Worm (Caenorhabditis elegans) whole organism, L4 larva: ENCODE data around the gene dhc-3.
"Not testable (repeated sequence)": the region's sequence is repeated elsewhere in the genome, so short reads cannot be mapped to it uniquely, and the experiment has no call there.

ENCODE experiments used
- F49E8.2 ChIP-seq: sonication (generic microtip); optimal IDR thresholded peaks from 2 replicates; lab custom pipeline; 2016; ENCODE audit warnings: missing compliant biosample characterization, mild to moderate bottlenecking, missing genetic modification characterization, borderline replicate concordance
- T26A8.4 ChIP-seq: fragments of 200-800 bp; sonication (Bioruptor generic); IDR thresholded peaks from 2 replicates; pipeline ENCODE4 v1.3.6; 2022; ENCODE audit warnings: missing genetic modification characterization, missing compliant biosample characterization
- Y48G9A.11 ChIP-seq: fragments of 200-800 bp; sonication (Bioruptor generic); IDR thresholded peaks from 2 replicates; pipeline ENCODE4 v1.3.6; 2022; ENCODE audit warnings: missing genetic modification reagents, missing genetic modification characterization, missing compliant biosample characterization
- aha-1 ChIP-seq: fragments of 150-350 bp; peaks from one replicate; lab custom pipeline; 2014; ENCODE audit warnings: missing biosample characterization, missing genetic modification characterization
- ama-1 ChIP-seq: fragments of 150-350 bp; optimal IDR thresholded peaks from 2 replicates; lab custom pipeline; 2014; ENCODE audit warnings: inconsistent platforms, mixed read lengths
- attf-4 ChIP-seq: sonication (generic microtip); optimal IDR thresholded peaks from 3 replicates; lab custom pipeline; 2017; ENCODE audit warnings: missing biosample characterization, missing genetic modification characterization
- ceh-44 ChIP-seq: fragments of 200-800 bp; sonication (Bioruptor generic); IDR thresholded peaks from 2 replicates; pipeline ENCODE4 v1.3.6; 2022; ENCODE audit warnings: missing genetic modification reagents, missing genetic modification characterization, missing compliant biosample characterization
- ceh-62 ChIP-seq: sonication (generic microtip); optimal IDR thresholded peaks from 2 replicates; lab custom pipeline; 2017; ENCODE audit warnings: missing biosample characterization, missing genetic modification characterization
- daf-19 ChIP-seq: fragments of 200-800 bp; sonication (Bioruptor generic); conservative IDR thresholded peaks from 2 replicates; pipeline ENCODE4 v1.3.6; 2022; ENCODE audit warnings: missing genetic modification characterization, missing compliant biosample characterization
- dve-1 ChIP-seq: sonication (generic microtip); optimal IDR thresholded peaks from 2 replicates; lab custom pipeline; 2017; ENCODE audit warnings: antibody characterized with exemption, mild to moderate bottlenecking, missing genetic modification characterization, missing compliant biosample characterization; ENCODE audit not compliant: insufficient read depth
- egl-43 ChIP-seq: fragments of 200-800 bp; sonication (Bioruptor generic); IDR thresholded peaks from 2 replicates; pipeline ENCODE4 v1.3.6; 2022; ENCODE audit warnings: missing genetic modification reagents, missing genetic modification characterization, missing compliant biosample characterization
- hlh-30 ChIP-seq: sonication (generic microtip); optimal IDR thresholded peaks from 2 replicates; lab custom pipeline; 2017; ENCODE audit warnings: antibody characterized with exemption, mild to moderate bottlenecking, missing genetic modification characterization, missing compliant biosample characterization; ENCODE audit not compliant: insufficient read depth
- jun-1 ChIP-seq: fragments of 150-350 bp; optimal IDR thresholded peaks from 2 replicates; lab custom pipeline; 2014; ENCODE audit warnings: missing biosample characterization, missing genetic modification reagents, missing genetic modification characterization
- lin-13 ChIP-seq: fragments of 150-350 bp; optimal IDR thresholded peaks from 2 replicates; lab custom pipeline; 2014; ENCODE audit warnings: missing biosample characterization, missing genetic modification reagents, missing genetic modification characterization
- lsy-2 ChIP-seq, 2 experiments: fragments of 150-350 bp in 1 of 2; sonication (generic microtip) in 1 of 2; optimal IDR thresholded peaks; 2 replicates each; lab custom pipeline; 2014 to 2017; ENCODE audit warnings: missing biosample characterization in 2 of 2, missing genetic modification characterization in 2 of 2
- madf-5 ChIP-seq, 2 experiments: fragments of 200-800 bp; sonication (Bioruptor generic); IDR thresholded peaks; 2 replicates each; pipeline ENCODE4 v1.3.6; 2022; ENCODE audit warnings: missing compliant biosample characterization in 2 of 2, missing genetic modification characterization in 2 of 2
- mdl-1 ChIP-seq, 2 experiments: fragments of 150-350 bp in 1 of 2; sonication (generic microtip) in 1 of 2; optimal IDR thresholded peaks; 2 replicates each; lab custom pipeline; 2014 to 2017; ENCODE audit warnings: missing biosample characterization in 2 of 2, missing genetic modification characterization in 2 of 2
- mep-1 ChIP-seq: fragments of 150-350 bp; sonication (generic microtip); optimal IDR thresholded peaks from 3 replicates; lab custom pipeline; 2014; ENCODE audit warnings: missing biosample characterization, missing genetic modification characterization
- nhr-10 ChIP-seq: fragments of 150-350 bp; optimal IDR thresholded peaks from 2 replicates; lab custom pipeline; 2014; ENCODE audit warnings: missing biosample characterization, missing genetic modification characterization
- nhr-237 ChIP-seq: sonication (generic microtip); optimal IDR thresholded peaks from 2 replicates; lab custom pipeline; 2017; ENCODE audit warnings: missing biosample characterization, missing genetic modification characterization
- nhr-42 ChIP-seq: fragments of 200-800 bp; sonication (Bioruptor generic); IDR thresholded peaks from 2 replicates; pipeline ENCODE4 v1.3.6; 2022; ENCODE audit warnings: missing genetic modification characterization, missing compliant biosample characterization
- nhr-6 ChIP-seq: fragments of 150-350 bp; optimal IDR thresholded peaks from 2 replicates; lab custom pipeline; 2014; ENCODE audit warnings: missing biosample characterization, missing genetic modification characterization
- pha-4 ChIP-seq, 2 experiments: fragments of 150-350 bp in 1 of 2; fragments of 200-800 bp in 1 of 2; sonication (Bioruptor generic) in 1 of 2; IDR thresholded peaks in 1 of 2; optimal IDR thresholded peaks in 1 of 2; 2 replicates each; pipeline versions ENCODE4 v1.3.6 to Lab custom; 2014 to 2022; ENCODE audit warnings: missing genetic modification characterization in 2 of 2, missing genetic modification reagents in 2 of 2, missing biosample characterization in 1 of 2, missing compliant biosample characterization in 1 of 2
- sdz-12 ChIP-seq: fragments of 200-800 bp; sonication (Bioruptor generic); optimal IDR thresholded peaks from 2 replicates; lab custom pipeline; 2018; ENCODE audit warnings: mild to moderate bottlenecking, missing genetic modification characterization, missing compliant biosample characterization
- set-16 ChIP-seq: fragments of 200-800 bp; sonication (Bioruptor generic); IDR thresholded peaks from 2 replicates; pipeline ENCODE4 v1.3.6; 2022; ENCODE audit warnings: missing genetic modification reagents, missing genetic modification characterization, missing compliant biosample characterization
- unc-130 ChIP-seq: sonication (generic microtip); optimal IDR thresholded peaks from 2 replicates; lab custom pipeline; 2016; ENCODE audit warnings: missing genetic modification reagents, missing genetic modification characterization, missing compliant biosample characterization
- unc-62 ChIP-seq, 3 experiments: fragments of 150-350 bp in 1 of 3; sonication (generic microtip); optimal IDR thresholded peaks in 2 of 3; peaks in 1 of 3; 1 replicate in 1 of 3; 2 replicates in 2 of 3; lab custom pipeline; 2014 to 2017; ENCODE audit warnings: missing biosample characterization in 3 of 3, missing genetic modification characterization in 3 of 3, missing genetic modification reagents in 3 of 3, missing genotype in 1 of 3
- zfp-2 ChIP-seq: sonication (generic microtip); optimal IDR thresholded peaks from 2 replicates; lab custom pipeline; 2016; ENCODE audit warnings: mild to moderate bottlenecking, missing genetic modification characterization, missing compliant biosample characterization
- zfp-3 ChIP-seq: fragments of 200-800 bp; sonication (Bioruptor generic); conservative IDR thresholded peaks from 2 replicates; pipeline ENCODE4 v1.3.6; 2022; ENCODE audit warnings: missing genetic modification reagents, missing genetic modification characterization, missing compliant biosample characterization
- zip-11 ChIP-seq: fragments of 200-800 bp; sonication (Bioruptor generic); IDR thresholded peaks from 2 replicates; pipeline ENCODE4 v1.3.6; 2022; ENCODE audit warnings: missing genetic modification characterization, missing compliant biosample characterization

dhc-3 gene

DNA sequence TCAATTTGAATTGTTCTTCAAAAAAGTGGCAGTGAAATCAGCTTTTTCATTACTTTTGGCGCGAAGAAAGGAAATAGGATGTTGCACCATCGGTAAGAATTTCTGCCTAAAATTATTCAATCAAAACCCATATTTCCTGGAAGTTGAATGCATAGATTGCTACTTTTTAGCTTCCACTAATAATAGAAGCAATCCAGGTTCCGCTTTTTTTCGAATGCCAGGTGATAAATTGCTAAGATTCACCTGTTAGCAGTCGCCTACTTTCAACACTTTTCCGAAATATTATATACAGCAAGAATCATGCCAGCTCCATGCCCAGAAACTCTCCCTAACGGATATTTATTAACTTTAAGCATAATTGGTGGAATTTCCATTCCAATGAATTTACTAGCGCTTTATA is 46.6 kb downstream of the dhc-3 start, which contains the start of gene sri-6:
sri-6 (plus strand) TSS at position 301 of the 400 bp plus-strand sequence.
- TF ChIP-seq zfp-2, result no peak
- TF ChIP-seq nhr-42 (GFP tag; lab: Robert Waterston, UW), result no peak
- no peak for TF ChIP-seq ceh-62 (tag; lab: Kevin White, UChicago)

DNA sequence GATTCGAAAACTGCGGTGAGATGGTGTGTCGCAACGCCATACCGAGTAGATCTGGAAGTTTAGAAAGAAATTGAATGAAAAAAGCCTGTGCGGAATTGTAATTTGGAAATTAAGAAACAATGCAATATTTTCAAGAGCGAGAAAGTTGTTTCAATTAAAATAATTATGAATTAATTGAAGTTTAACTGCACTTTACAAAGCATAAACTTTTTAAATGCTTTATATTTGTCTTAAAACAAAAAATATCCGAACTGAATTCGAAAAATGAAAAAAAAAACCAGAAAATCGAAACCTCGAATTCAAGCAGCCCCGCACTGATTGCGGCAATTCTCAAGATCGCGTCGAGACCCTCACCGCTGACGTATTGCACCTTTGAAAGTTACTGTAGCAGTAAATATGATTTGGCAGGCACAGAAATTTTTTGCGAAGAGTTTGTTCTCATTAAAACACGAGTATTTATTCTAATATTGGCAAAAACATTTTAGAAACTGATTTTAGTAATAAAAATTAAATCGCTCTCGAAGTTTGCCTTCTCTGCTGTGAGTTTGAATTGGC is 54.8 kb downstream of the dhc-3 start, which contains the start of gene sun-1:
sun-1 (minus strand) TSS at position 51 of the 555 bp plus-strand sequence.
- TF ChIP-seq lin-13 (GFP tag; lab: Kevin White, UChicago) (no peak), F49E8.2 (tag; lab: Kevin White, UChicago) (no peak), Y48G9A.11 (GFP tag; lab: Robert Waterston, UW) (0 out of 2 replicates have a peak, but pooled peaks have one; percentile 21), egl-43 (GFP tag; lab: Robert Waterston, UW) (no peak), unc-130 (no peak)

ce11 chrV:13195548-13195947 is 56.8 kb downstream of the dhc-3 start, which contains the start of gene F57B1.1:
F57B1.1 (minus strand) TSS chrV:13195648.
- TF ChIP-seq jun-1 (tag; lab: Kevin White, UChicago), result no peak
- TF ChIP-seq hlh-30 (tag; lab: Kevin White, UChicago), result no peak
- TF ChIP-seq mdl-1 (tag; optimal IDR thresholded peaks at IDR 0.05; lab: Kevin White, UChicago), result no peak
- no peak for TF ChIP-seq nhr-237 (tag; lab: Kevin White, UChicago)
- TF ChIP-seq nhr-6 (tag; lab: Kevin White, UChicago), result no peak
- TF ChIP-seq lin-13 (GFP tag; lab: Kevin White, UChicago), result no peak
- TF ChIP-seq lsy-2 (tag; optimal IDR thresholded peaks at IDR 0.05; lab: Kevin White, UChicago), result no peak
- no peak for TF ChIP-seq attf-4 (tag; lab: Kevin White, UChicago)
- no peak for TF ChIP-seq aha-1 (tag; lab: Kevin White, UChicago)
- no peak for TF ChIP-seq daf-19 (GFP tag; lab: Robert Waterston, UW)

- peak; percentile 28 for TF ChIP-seq nhr-10 (tag; lab: Kevin White, UChicago)
- no peak for TF ChIP-seq sdz-12
- peak; percentile 19; the same call in 1 of the 2 replicates for TF ChIP-seq T26A8.4
Measured at ce11 chrV:13197823-13198222, 59.0 kb downstream of the dhc-3 start, which contains the start of gene F57B1.9. F57B1.9 (minus strand) TSS chrV:13197923.

ce11 chrV:13198449-13199067 is 59.8 kb downstream of the dhc-3 start:
- TF ChIP-seq egl-43 (GFP tag; lab: Robert Waterston, UW) (peak; percentile 15; the same call in 1 of the 2 replicates), set-16 (GFP tag; lab: Robert Waterston, UW) (peak; percentile 98), pha-4 (GFP tag; IDR thresholded peaks at IDR 0.05; lab: Robert Waterston, UW) (peak; percentile 34; the same call in 1 of the 2 replicates), ceh-44 (GFP tag; lab: Robert Waterston, UW) (0 out of 2 replicates have a peak, but pooled peaks have one; percentile 5), madf-5 (GFP tag; IDR thresholded peaks at IDR 0.05; lab: Robert Waterston, UW) (0 out of 4 replicates have a peak, but pooled peaks of 1 of the 2 experiments have one; percentile 45)
- not testable (repeated sequence) for TF ChIP-seq pha-4 (tag; optimal IDR thresholded peaks at IDR 0.05; lab: Kevin White, UChicago)

DNA sequence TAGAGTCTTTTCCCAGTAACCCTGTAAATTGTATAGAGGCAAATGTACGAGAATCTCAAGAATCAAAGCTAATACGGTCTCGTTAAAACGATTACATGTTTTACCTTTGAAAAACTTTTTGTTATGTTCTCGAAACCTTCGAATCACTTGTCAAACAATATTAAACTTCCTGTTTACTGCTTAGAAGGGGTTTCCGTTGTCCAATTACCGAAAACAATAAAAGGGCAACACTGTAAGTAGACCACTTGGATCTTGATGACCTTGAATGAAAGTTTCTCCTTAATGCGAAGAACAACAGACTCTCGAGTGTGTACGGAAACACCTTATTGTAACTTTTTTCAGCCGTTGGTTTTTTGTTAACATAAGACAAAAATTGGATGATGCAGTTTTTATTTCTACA is 61.8 kb downstream of the dhc-3 start:
- TF ChIP-seq ama-1 (lab: Kevin White, UChicago) (peak; percentile 68), unc-62 (GFP tag; optimal IDR thresholded peaks at IDR 0.05 in 1 of 2; lab: Kevin White, UChicago) (peak in 1 of 2 experiments; percentile 83), unc-62 (tag; optimal IDR thresholded peaks at IDR 0.05; lab: Kevin White, UChicago) (peak; percentile 24), nhr-6 (tag; lab: Kevin White, UChicago) (peak; percentile 72), zip-11 (GFP tag; lab: Robert Waterston, UW) (no peak), mep-1 (tag; lab: Kevin White, UChicago) (peak; percentile 10), dve-1 (tag; lab: Kevin White, UChicago) (peak; percentile 4), lsy-2 (tag; optimal IDR thresholded peaks at IDR 0.05; lab: Kevin White, UChicago) (peak in 1 of 2 experiments; percentile 48), zfp-3 (GFP tag; lab: Robert Waterston, UW) (no peak)
- TF ChIP-seq, all 104 proteins: peak for 6
